Fruit fly (Drosophila melanogaster) whole organism, pupa: ENCODE data around the gene COX4.

Experiments used
- CG10348 ChIP-seq: fragments of 200-800 bp; sonication (Bioruptor generic); IDR thresholded peaks from 2 replicates; pipeline ENCODE4 v1.3.6; 2022; ENCODE audit warnings: missing biosample characterization, missing genetic modification characterization
- CG12605 ChIP-seq: fragments of 200-800 bp; sonication (Bioruptor generic); IDR thresholded peaks from 2 replicates; pipeline ENCODE4 v1.3.6; 2022; ENCODE audit warnings: missing biosample characterization, missing genetic modification characterization
- CG13204 ChIP-seq: fragments of 200-800 bp; sonication (Bioruptor generic); optimal IDR thresholded peaks from 2 replicates; lab custom pipeline; 2018; ENCODE audit warnings: missing biosample characterization, mild to moderate bottlenecking, missing genetic modification characterization, moderate library complexity
- CG14655 ChIP-seq: fragments of 200-800 bp; sonication (Bioruptor generic); optimal IDR thresholded peaks from 3 replicates; lab custom pipeline; 2017; ENCODE audit warnings: mild to moderate bottlenecking, missing biosample characterization, missing genetic modification reagents, missing genetic modification characterization
- CG15710 ChIP-seq: fragments of 200-800 bp; sonication (Bioruptor generic); optimal IDR thresholded peaks from 2 replicates; lab custom pipeline; 2018; ENCODE audit warnings: missing biosample characterization, mild to moderate bottlenecking, missing genetic modification characterization, moderate library complexity
- CG17806 ChIP-seq: fragments of 200-800 bp; sonication (Bioruptor generic); optimal IDR thresholded peaks from 2 replicates; lab custom pipeline; 2018; ENCODE audit warnings: missing biosample characterization, mild to moderate bottlenecking, missing genetic modification characterization, moderate library complexity
- CG32121 ChIP-seq: fragments of 200-800 bp; sonication (Bioruptor generic); IDR thresholded peaks from 2 replicates; pipeline ENCODE4 v1.3.6; 2022; ENCODE audit warnings: missing biosample characterization, missing genetic modification characterization
- CG34367 ChIP-seq: fragments of 200-800 bp; sonication (Bioruptor generic); optimal IDR thresholded peaks from 2 replicates; lab custom pipeline; 2018; ENCODE audit warnings: missing biosample characterization, mild to moderate bottlenecking, missing genetic modification characterization
- CG4496 ChIP-seq: fragments of 200-800 bp; sonication (Bioruptor generic); IDR thresholded peaks from 3 replicates; pipeline ENCODE4 v1.3.6; 2022; ENCODE audit warnings: missing biosample characterization, missing genetic modification characterization
- CG8159 ChIP-seq: fragments of 200-800 bp; sonication (Bioruptor generic); optimal IDR thresholded peaks from 3 replicates; lab custom pipeline; 2018; ENCODE audit warnings: missing biosample characterization, mild to moderate bottlenecking, missing genetic modification characterization, moderate library complexity
- CG8301 ChIP-seq: fragments of 200-800 bp; sonication (Bioruptor generic); optimal IDR thresholded peaks from 2 replicates; lab custom pipeline; 2018; ENCODE audit warnings: missing biosample characterization, mild to moderate bottlenecking, missing genetic modification characterization
- CG9948 ChIP-seq: fragments of 200-800 bp; sonication (Bioruptor generic); optimal IDR thresholded peaks from 2 replicates; lab custom pipeline; 2018; ENCODE audit warnings: missing biosample characterization, mild to moderate bottlenecking, missing genetic modification characterization, moderate library complexity
- D1 ChIP-seq: fragments of 200-800 bp; sonication (Bioruptor generic); optimal IDR thresholded peaks from 2 replicates; lab custom pipeline; 2018; ENCODE audit warnings: missing biosample characterization, mild to moderate bottlenecking, missing genetic modification characterization, moderate library complexity
- EcR ChIP-seq: fragments of 200-800 bp; sonication (Bioruptor generic); optimal IDR thresholded peaks from 3 replicates; lab custom pipeline; 2019; ENCODE audit warnings: missing biosample characterization, missing genetic modification characterization, mild to moderate bottlenecking, moderate library complexity, missing genetic modification reagents
- Ets98B ChIP-seq: fragments of 200-800 bp; sonication (Bioruptor generic); IDR thresholded peaks from 2 replicates; pipeline ENCODE4 v1.3.6; 2022; ENCODE audit warnings: missing biosample characterization, missing genetic modification characterization
- Pif1A ChIP-seq: fragments of 200-800 bp; sonication (Bioruptor generic); optimal IDR thresholded peaks from 3 replicates; lab custom pipeline; 2016; ENCODE audit warnings: missing biosample characterization, missing genetic modification characterization
- Pif1B ChIP-seq: fragments of 200-800 bp; sonication (Bioruptor generic); optimal IDR thresholded peaks from 3 replicates; lab custom pipeline; 2016; ENCODE audit warnings: missing biosample characterization, missing genetic modification characterization
- Snoo ChIP-seq: fragments of 200-800 bp; sonication (Bioruptor generic); optimal IDR thresholded peaks from 3 replicates; lab custom pipeline; 2017; ENCODE audit warnings: missing biosample characterization, mild to moderate bottlenecking, missing genetic modification characterization, inconsistent platforms
- fd96Ca ChIP-seq: fragments of 200-800 bp; sonication (Bioruptor generic); IDR thresholded peaks from 3 replicates; pipeline ENCODE4 v1.3.6; 2022; ENCODE audit warnings: missing biosample characterization, missing genetic modification characterization
- gl ChIP-seq: fragments of 200-800 bp; sonication (Bioruptor generic); optimal IDR thresholded peaks from 2 replicates; lab custom pipeline; 2018; ENCODE audit warnings: missing biosample characterization, mild to moderate bottlenecking, missing genetic modification characterization
- rn ChIP-seq: fragments of 200-800 bp; sonication (Bioruptor generic); IDR thresholded peaks from 2 replicates; pipeline ENCODE4 v1.3.6; 2022; ENCODE audit warnings: missing biosample characterization, missing genetic modification characterization

The COX4 gene

dm6 chr2L:19998139-19998538 lies 39.6 kb downstream of the COX4 start:
- no peak for TF ChIP-seq EcR
- TF ChIP-seq CG14655 (GFP tag; lab: Kevin White, UChicago) = no peak
- no peak for TF ChIP-seq CG10348 (GFP tag; lab: Robert Waterston, UW)

dm6 chr2L:20002086-20002485 lies 43.6 kb downstream of the COX4 start:
- TF ChIP-seq CG4496 = no peak
- TF ChIP-seq rn (GFP tag; lab: Robert Waterston, UW) = no peak
- peak; percentile 48 for TF ChIP-seq CG17806 (tag; lab: Kevin White, UChicago)
- no peak for TF ChIP-seq fd96Ca
- TF ChIP-seq CG13204 (GFP tag; lab: Kevin White, UChicago) = no peak
- TF ChIP-seq CG32121 = no peak
- TF ChIP-seq CG8159 (tag; lab: Kevin White, UChicago) = peak; percentile 69
- TF ChIP-seq Ets98B (GFP tag; lab: Robert Waterston, UW) = no peak
- peak; percentile 48 for TF ChIP-seq Pif1B (GFP tag; lab: Kevin White, UChicago)
- no peak for TF ChIP-seq CG34367 (tag; lab: Kevin White, UChicago)
- peak; percentile 43 for TF ChIP-seq CG8301 (tag; lab: Kevin White, UChicago)
- no peak for TF ChIP-seq gl (tag; lab: Kevin White, UChicago)
- TF ChIP-seq EcR = no peak
- TF ChIP-seq Snoo (tag; lab: Kevin White, UChicago) = peak; percentile 15
- TF ChIP-seq CG10348 (GFP tag; lab: Robert Waterston, UW) = no peak
- TF ChIP-seq D1 (tag; lab: Kevin White, UChicago) = no peak
- TF ChIP-seq CG12605 = no peak
- peak; percentile 42 for TF ChIP-seq Pif1A (GFP tag; lab: Kevin White, UChicago)
- peak; percentile 63 for TF ChIP-seq CG9948 (tag; lab: Kevin White, UChicago)
- TF ChIP-seq CG14655 (GFP tag; lab: Kevin White, UChicago) = peak; percentile 67
- peak; percentile 57 for TF ChIP-seq CG15710 (tag; lab: Kevin White, UChicago)
- TF ChIP-seq, all 21 proteins: peak for 9

- TF ChIP-seq CG10348 (GFP tag; lab: Robert Waterston, UW) = no peak
- no peak for TF ChIP-seq Pif1A (GFP tag; lab: Kevin White, UChicago)
- no peak for TF ChIP-seq Pif1B (GFP tag; lab: Kevin White, UChicago)
Observed at dm6 chr2L:20004341-20004740, 45.8 kb downstream of the COX4 start.

- no peak for TF ChIP-seq gl (tag; lab: Kevin White, UChicago)
- no peak for TF ChIP-seq Ets98B (GFP tag; lab: Robert Waterston, UW)
- TF ChIP-seq Pif1A (GFP tag; lab: Kevin White, UChicago) = no peak
- no peak for TF ChIP-seq Snoo (tag; lab: Kevin White, UChicago)
- TF ChIP-seq rn (GFP tag; lab: Robert Waterston, UW) = no peak
- TF ChIP-seq CG32121 = no peak
- TF ChIP-seq CG12605 = no peak
- TF ChIP-seq CG8159 (tag; lab: Kevin White, UChicago) = no peak
- no peak for TF ChIP-seq CG34367 (tag; lab: Kevin White, UChicago)
- no peak for TF ChIP-seq fd96Ca
- TF ChIP-seq Pif1B (GFP tag; lab: Kevin White, UChicago) = no peak
- TF ChIP-seq CG14655 (GFP tag; lab: Kevin White, UChicago) = no peak
Observed at dm6 chr2L:20005064-20005463, 46.6 kb downstream of the COX4 start.
